Worm (Caenorhabditis elegans) whole organism, young adult: ENCODE results near the gene R06F6.12.

Experiments used
- B0019.2 ChIP-seq: fragments of 200-800 bp; sonication (Bioruptor generic); conservative IDR thresholded peaks from 2 replicates; pipeline ENCODE4 v1.3.6; 2022; ENCODE audit warnings: missing genetic modification reagents, missing genetic modification characterization, missing compliant biosample characterization
- B0261.1 ChIP-seq: sonication (generic microtip); optimal IDR thresholded peaks from 2 replicates; lab custom pipeline; 2016; ENCODE audit warnings: mild to moderate bottlenecking, missing genetic modification characterization, moderate library complexity, missing compliant biosample characterization
- B0336.3 ChIP-seq: fragments of 200-800 bp; sonication (Bioruptor generic); IDR thresholded peaks from 2 replicates; pipeline ENCODE4 v1.3.6; 2022; ENCODE audit warnings: missing genetic modification characterization, missing compliant biosample characterization
- C06A6.2 ChIP-seq: fragments of 200-800 bp; sonication (Bioruptor generic); conservative IDR thresholded peaks from 2 replicates; pipeline ENCODE4 v1.3.6; 2022; ENCODE audit warnings: missing genetic modification characterization, missing compliant biosample characterization
- F23B12.7 ChIP-seq: sonication (generic microtip); optimal IDR thresholded peaks from 2 replicates; lab custom pipeline; 2017; ENCODE audit warnings: missing genetic modification characterization, mild to moderate bottlenecking, missing compliant biosample characterization, antibody characterized with exemption, moderate library complexity; ENCODE audit not compliant: insufficient read depth
- F37B4.10 ChIP-seq: fragments of 200-800 bp; sonication (Bioruptor generic); IDR thresholded peaks from 2 replicates; pipeline ENCODE4 v1.3.6; 2022; ENCODE audit warnings: missing genetic modification characterization, missing compliant biosample characterization
- F39B2.1 ChIP-seq: fragments of 200-800 bp; sonication (Bioruptor generic); IDR thresholded peaks from 2 replicates; pipeline ENCODE4 v1.3.6; 2022; ENCODE audit warnings: missing genetic modification reagents, missing genetic modification characterization, missing compliant biosample characterization
- K12H6.12 ChIP-seq: fragments of 200-800 bp; sonication (Bioruptor generic); optimal IDR thresholded peaks from 2 replicates; lab custom pipeline; 2018; ENCODE audit warnings: mild to moderate bottlenecking, missing genetic modification characterization, missing compliant biosample characterization
- T26A5.8 ChIP-seq: sonication (generic microtip); optimal IDR thresholded peaks from 2 replicates; lab custom pipeline; 2016; ENCODE audit warnings: missing genetic modification characterization, missing compliant biosample characterization
- Y53F4B.3 ChIP-seq: fragments of 200-800 bp; sonication (Bioruptor generic); IDR thresholded peaks from 2 replicates; pipeline ENCODE4 v1.3.6; 2022; ENCODE audit warnings: missing genetic modification reagents, missing genetic modification characterization, missing compliant biosample characterization
- Y53G8AR.9 ChIP-seq: fragments of 200-800 bp; sonication (Bioruptor generic); conservative IDR thresholded peaks from 2 replicates; pipeline ENCODE4 v1.3.6; 2022; ENCODE audit warnings: missing genetic modification reagents, missing genetic modification characterization, missing compliant biosample characterization
- atf-7 ChIP-seq: sonication (generic microtip); optimal IDR thresholded peaks from 2 replicates; lab custom pipeline; 2017; ENCODE audit warnings: mild to moderate bottlenecking, missing genetic modification characterization, missing compliant biosample characterization
- cebp-1 ChIP-seq, 2 experiments: fragments of 200-800 bp in 1 of 2; sonication (Bioruptor generic) in 1 of 2; sonication (generic microtip) in 1 of 2; IDR thresholded peaks in 1 of 2; optimal IDR thresholded peaks in 1 of 2; 2 replicates each; pipeline versions ENCODE4 v1.3.6 to Lab custom; 2017 to 2022; ENCODE audit warnings: missing compliant biosample characterization in 2 of 2, missing genetic modification characterization in 2 of 2, mild to moderate bottlenecking in 1 of 2, missing genetic modification reagents in 1 of 2, moderate library complexity in 1 of 2
- ceh-100 ChIP-seq: fragments of 200-800 bp; sonication (Bioruptor generic); IDR thresholded peaks from 2 replicates; pipeline ENCODE4 v1.3.6; 2022; ENCODE audit warnings: missing genetic modification reagents, missing genetic modification characterization, missing compliant biosample characterization
- die-1 ChIP-seq: sonication (generic microtip); optimal IDR thresholded peaks from 2 replicates; lab custom pipeline; 2016; ENCODE audit warnings: missing genotype, mild to moderate bottlenecking, missing genetic modification characterization, missing compliant biosample characterization
- dpff-1 ChIP-seq: sonication (generic microtip); optimal IDR thresholded peaks from 2 replicates; lab custom pipeline; 2017; ENCODE audit warnings: mild to moderate bottlenecking, missing genetic modification characterization, missing compliant biosample characterization
- efl-1 ChIP-seq: fragments of 150-350 bp; optimal IDR thresholded peaks from 2 replicates; lab custom pipeline; 2014; ENCODE audit warnings: missing biosample characterization, missing genetic modification reagents, missing genetic modification characterization
- ets-4 ChIP-seq: fragments of 200-800 bp; sonication (Bioruptor generic); optimal IDR thresholded peaks from 2 replicates; lab custom pipeline; 2018; ENCODE audit warnings: mild to moderate bottlenecking, missing genetic modification characterization, missing compliant biosample characterization
- hmg-1.2 ChIP-seq: fragments of 200-800 bp; sonication (Bioruptor generic); IDR thresholded peaks from 2 replicates; pipeline ENCODE4 v1.3.6; 2022; ENCODE audit warnings: missing genetic modification reagents, missing genetic modification characterization, missing compliant biosample characterization
- hmg-20 ChIP-seq: fragments of 200-800 bp; sonication (Bioruptor generic); IDR thresholded peaks from 2 replicates; pipeline ENCODE4 v1.3.6; 2022; ENCODE audit warnings: missing genetic modification reagents, missing genetic modification characterization, missing compliant biosample characterization
- lin-26 ChIP-seq: fragments of 200-800 bp; sonication (Bioruptor generic); IDR thresholded peaks from 2 replicates; pipeline ENCODE4 v1.3.6; 2022; ENCODE audit warnings: missing genetic modification reagents, missing genetic modification characterization, missing compliant biosample characterization
- lin-35 ChIP-seq, 3 experiments: fragments of 150-350 bp in 2 of 3; sonication (generic microtip) in 1 of 3; optimal IDR thresholded peaks; 2 replicates each; lab custom pipeline; 2014 to 2018; ENCODE audit warnings: missing biosample characterization in 3 of 3, missing genetic modification characterization in 3 of 3, missing genetic modification reagents in 3 of 3
- lin-40 ChIP-seq: sonication (generic microtip); optimal IDR thresholded peaks from 2 replicates; lab custom pipeline; 2016; ENCODE audit warnings: missing genetic modification characterization, mild to moderate bottlenecking, missing compliant biosample characterization, missing genotype, missing genetic modification reagents
- lin-54 ChIP-seq: fragments of 200-800 bp; sonication (Bioruptor generic); optimal IDR thresholded peaks from 2 replicates; lab custom pipeline; 2018; ENCODE audit warnings: mild to moderate bottlenecking, missing genetic modification characterization, missing compliant biosample characterization
- madf-6 ChIP-seq: fragments of 200-800 bp; sonication (Bioruptor generic); IDR thresholded peaks from 2 replicates; pipeline ENCODE4 v1.3.6; 2022; ENCODE audit warnings: missing genetic modification reagents, missing genetic modification characterization, missing compliant biosample characterization
- mcd-1 ChIP-seq: fragments of 200-800 bp; sonication (Bioruptor generic); IDR thresholded peaks from 2 replicates; pipeline ENCODE4 v1.3.6; 2022; ENCODE audit warnings: missing genetic modification reagents, missing genetic modification characterization, missing compliant biosample characterization
- mes-4 ChIP-seq: sonication (generic microtip); optimal IDR thresholded peaks from 2 replicates; lab custom pipeline; 2016; ENCODE audit warnings: missing genotype, missing genetic modification characterization, missing compliant biosample characterization
- nfyb-1 ChIP-seq: fragments of 200-800 bp; sonication (Bioruptor generic); IDR thresholded peaks from 2 replicates; pipeline ENCODE4 v1.3.6; 2022; ENCODE audit warnings: missing genetic modification reagents, missing genetic modification characterization, missing compliant biosample characterization
- nhr-179 ChIP-seq: sonication (generic microtip); optimal IDR thresholded peaks from 2 replicates; lab custom pipeline; 2016; ENCODE audit warnings: mild to moderate bottlenecking, missing genetic modification characterization, missing compliant biosample characterization
- nhr-80 ChIP-seq: sonication (generic microtip); optimal IDR thresholded peaks from 2 replicates; lab custom pipeline; 2016; ENCODE audit warnings: missing genetic modification characterization, missing compliant biosample characterization
- pbrm-1 ChIP-seq: fragments of 200-800 bp; sonication (Bioruptor generic); IDR thresholded peaks from 2 replicates; pipeline ENCODE4 v1.3.6; 2022; ENCODE audit warnings: missing genetic modification reagents, missing genetic modification characterization, missing compliant biosample characterization
- pha-4 ChIP-seq: fragments of 150-350 bp; sonication (generic microtip); optimal IDR thresholded peaks from 2 replicates; lab custom pipeline; 2014; ENCODE audit warnings: missing biosample characterization, missing genetic modification reagents, missing genetic modification characterization
- repo-1 ChIP-seq: sonication (generic microtip); optimal IDR thresholded peaks from 2 replicates; lab custom pipeline; 2017; ENCODE audit warnings: mild to moderate bottlenecking, missing genetic modification characterization, missing compliant biosample characterization
- sdz-38 ChIP-seq: sonication (generic microtip); optimal IDR thresholded peaks from 2 replicates; lab custom pipeline; 2016; ENCODE audit warnings: missing genotype, missing genetic modification characterization, missing compliant biosample characterization
- snpc-1.3 ChIP-seq: sonication (generic microtip); optimal IDR thresholded peaks from 2 replicates; lab custom pipeline; 2017; ENCODE audit warnings: missing genetic modification characterization, mild to moderate bottlenecking, missing compliant biosample characterization, antibody characterized with exemption, moderate library complexity, missing genotype, missing genetic modification reagents; ENCODE audit not compliant: insufficient read depth
- snpc-4 ChIP-seq, 5 experiments: fragments of 150-350 bp in 1 of 5; sonication (generic microtip) in 4 of 5; optimal IDR thresholded peaks; 2 replicates each; lab custom pipeline; 2014 to 2018; ENCODE audit warnings: missing genetic modification characterization in 5 of 5, missing biosample characterization in 3 of 5, antibody characterized with exemption in 2 of 5, mild to moderate bottlenecking in 2 of 5, missing compliant biosample characterization in 2 of 5, missing genotype in 2 of 5, moderate library complexity in 2 of 5, missing genetic modification reagents in 1 of 5
- sptf-2 ChIP-seq: fragments of 200-800 bp; sonication (Bioruptor generic); optimal IDR thresholded peaks from 2 replicates; lab custom pipeline; 2018; ENCODE audit warnings: mild to moderate bottlenecking, missing genetic modification characterization, missing compliant biosample characterization
- tbp1 ChIP-seq: fragments of 200-800 bp; sonication (Bioruptor generic); optimal IDR thresholded peaks from 2 replicates; lab custom pipeline; 2018; ENCODE audit warnings: mild to moderate bottlenecking, missing genetic modification characterization, missing compliant biosample characterization
- unc-130 ChIP-seq: sonication (generic microtip); optimal IDR thresholded peaks from 2 replicates; lab custom pipeline; 2016; ENCODE audit warnings: missing genetic modification reagents, missing genetic modification characterization, missing compliant biosample characterization
- xnd-1 ChIP-seq: sonication (generic microtip); optimal IDR thresholded peaks from 2 replicates; lab custom pipeline; 2016; ENCODE audit warnings: missing genotype, missing genetic modification reagents, missing genetic modification characterization, missing compliant biosample characterization
- zim-3 ChIP-seq: sonication (generic microtip); optimal IDR thresholded peaks from 2 replicates; lab custom pipeline; 2017; ENCODE audit warnings: mild to moderate bottlenecking, missing genetic modification characterization, moderate library complexity, missing compliant biosample characterization
- ztf-18 ChIP-seq: sonication (generic microtip); optimal IDR thresholded peaks from 2 replicates; lab custom pipeline; 2016; ENCODE audit warnings: missing genotype, mild to moderate bottlenecking, missing genetic modification characterization, missing compliant biosample characterization
- ztf-22 ChIP-seq: fragments of 200-800 bp; sonication (Bioruptor generic); optimal IDR thresholded peaks from 2 replicates; lab custom pipeline; 2018; ENCODE audit warnings: mild to moderate bottlenecking, missing genetic modification characterization, moderate library complexity, missing compliant biosample characterization
- ztf-25 ChIP-seq: fragments of 200-800 bp; sonication (Bioruptor generic); IDR thresholded peaks from 2 replicates; pipeline ENCODE4 v1.3.6; 2022; ENCODE audit warnings: missing genetic modification reagents, missing genetic modification characterization, missing compliant biosample characterization
- ztf-28 ChIP-seq: fragments of 200-800 bp; sonication (Bioruptor generic); IDR thresholded peaks from 2 replicates; pipeline ENCODE4 v1.3.6; 2022; ENCODE audit warnings: missing genetic modification reagents, missing genetic modification characterization, missing compliant biosample characterization

R06F6.12 gene

DNA sequence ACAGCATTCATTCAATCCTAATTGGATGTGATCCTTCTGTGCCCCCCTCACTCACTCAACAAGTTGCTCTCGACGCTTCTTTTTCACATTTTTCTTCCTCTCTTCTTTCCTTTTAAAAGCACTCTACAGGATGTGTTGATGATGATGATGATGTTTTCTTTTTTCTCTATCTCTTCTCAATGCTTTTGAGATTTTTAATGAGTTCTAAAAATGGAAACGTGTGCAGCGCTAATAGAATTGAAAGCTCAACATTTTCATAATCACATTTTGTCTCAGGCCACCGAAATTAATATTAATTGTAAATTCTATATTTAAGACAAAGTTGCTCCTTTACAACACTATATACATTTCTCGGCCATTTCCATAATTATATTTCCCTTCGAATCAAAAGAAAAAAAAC lies 23.7 kb downstream of the R06F6.12 start:
- no peak for TF ChIP-seq xnd-1 (tag; lab: Kevin White, UChicago)
- no peak for TF ChIP-seq nhr-179 (tag; lab: Kevin White, UChicago)
- TF ChIP-seq ztf-28: no peak
- no peak for TF ChIP-seq Y53G8AR.9
- no peak for TF ChIP-seq lin-26
- TF ChIP-seq Y53F4B.3 (GFP tag; lab: Robert Waterston, UW): no peak
- no peak for TF ChIP-seq ets-4
- no peak for TF ChIP-seq lin-35 (GFP tag; optimal IDR thresholded peaks at IDR 0.05; lab: Kevin White, UChicago)
- TF ChIP-seq snpc-1.3 (tag; lab: Kevin White, UChicago): no peak
- no peak for TF ChIP-seq B0336.3 (GFP tag; lab: Robert Waterston, UW)
- no peak for TF ChIP-seq nhr-80 (tag; lab: Kevin White, UChicago)
- TF ChIP-seq ztf-25 (GFP tag; lab: Robert Waterston, UW): no peak
- no peak for TF ChIP-seq sptf-2 (GFP tag; lab: Kevin White, UChicago)
- TF ChIP-seq repo-1: no peak
- no peak for TF ChIP-seq B0261.1 (tag; lab: Kevin White, UChicago)

DNA sequence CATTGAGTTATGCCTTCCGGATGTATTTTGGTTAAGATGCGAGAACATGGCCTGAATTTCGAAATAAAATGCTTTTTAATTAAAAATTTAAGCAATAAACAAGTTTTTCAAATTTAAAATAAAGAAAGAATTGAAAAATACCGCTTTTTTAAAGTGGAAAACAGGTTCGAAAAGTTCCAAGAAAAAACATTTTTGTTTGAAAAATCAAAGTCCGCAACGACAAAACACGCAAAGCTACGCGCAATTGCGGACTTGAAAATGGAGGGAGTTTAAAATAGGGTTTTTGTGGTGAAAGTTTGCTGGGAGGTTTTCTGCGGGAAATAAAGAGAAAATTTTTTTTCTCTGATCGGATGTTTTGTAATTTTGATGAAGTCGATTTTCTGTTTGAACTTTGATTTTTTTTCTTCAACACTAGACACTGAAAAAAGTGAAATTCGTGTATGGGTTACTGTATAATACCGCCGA lies 25.4 kb downstream of the R06F6.12 start, which contains the start of gene npp-19:
npp-19 (minus strand) TSS at position 51 of the 465 bp plus-strand sequence.
- TF ChIP-seq B0261.1 (tag; lab: Kevin White, UChicago) (no peak), ztf-22 (GFP tag; lab: Kevin White, UChicago) (no peak), Y53G8AR.9 (no peak), B0019.2 (no peak), efl-1 (peak; percentile 90), mes-4 (no peak), lin-40 (peak; percentile 52), hmg-20 (no peak), pbrm-1 (GFP tag; lab: Robert Waterston, UW) (no peak), repo-1 (no peak), madf-6 (GFP tag; lab: Robert Waterston, UW) (peak; percentile 52; the same call in 1 of the 2 replicates), F39B2.1 (GFP tag; lab: Robert Waterston, UW) (no peak), ceh-100 (GFP tag; lab: Robert Waterston, UW) (no peak), hmg-1.2 (GFP tag; lab: Robert Waterston, UW) (peak; percentile 14; the same call in 1 of the 2 replicates), atf-7 (tag; lab: Kevin White, UChicago) (no peak), K12H6.12 (no peak), lin-54 (GFP tag; lab: Kevin White, UChicago) (peak; percentile 99), lin-35 (GFP tag; optimal IDR thresholded peaks at IDR 0.05; lab: Kevin White, UChicago) (peak; percentile 33 to 97 (median 56)), sdz-38 (tag; lab: Kevin White, UChicago) (no peak), nhr-80 (tag; lab: Kevin White, UChicago) (no peak), nhr-179 (tag; lab: Kevin White, UChicago) (no peak), snpc-4 (GFP tag; optimal IDR thresholded peaks at IDR 0.05; lab: Kevin White, UChicago) (peak; percentile 32), snpc-4 (tag; optimal IDR thresholded peaks at IDR 0.05; lab: Kevin White, UChicago) (no peak), ztf-18 (tag; lab: Kevin White, UChicago) (no peak), F37B4.10 (GFP tag; lab: Robert Waterston, UW) (no peak), ets-4 (no peak), T26A5.8 (tag; lab: Kevin White, UChicago) (no peak), F23B12.7 (tag; lab: Kevin White, UChicago) (peak; percentile 52), die-1 (no peak), Y53F4B.3 (GFP tag; lab: Robert Waterston, UW) (no peak), unc-130 (no peak), zim-3 (no peak), tbp1 (no peak), C06A6.2 (GFP tag; lab: Robert Waterston, UW) (no peak), xnd-1 (tag; lab: Kevin White, UChicago) (no peak), cebp-1 (GFP tag; IDR thresholded peaks at IDR 0.05; lab: Robert Waterston, UW) (no peak), cebp-1 (tag; optimal IDR thresholded peaks at IDR 0.05; lab: Kevin White, UChicago) (peak; percentile 2), mcd-1 (GFP tag; lab: Robert Waterston, UW) (peak; percentile 55), pha-4 (tag; lab: Kevin White, UChicago) (peak; percentile 1), dpff-1 (no peak), nfyb-1 (0 out of 2 replicates have a peak, but pooled peaks have one; percentile 34)
